Fruit fly (Drosophila melanogaster): ENCODE measurements around the gene ftz-f1.

ftz-f1 gene

DNA sequence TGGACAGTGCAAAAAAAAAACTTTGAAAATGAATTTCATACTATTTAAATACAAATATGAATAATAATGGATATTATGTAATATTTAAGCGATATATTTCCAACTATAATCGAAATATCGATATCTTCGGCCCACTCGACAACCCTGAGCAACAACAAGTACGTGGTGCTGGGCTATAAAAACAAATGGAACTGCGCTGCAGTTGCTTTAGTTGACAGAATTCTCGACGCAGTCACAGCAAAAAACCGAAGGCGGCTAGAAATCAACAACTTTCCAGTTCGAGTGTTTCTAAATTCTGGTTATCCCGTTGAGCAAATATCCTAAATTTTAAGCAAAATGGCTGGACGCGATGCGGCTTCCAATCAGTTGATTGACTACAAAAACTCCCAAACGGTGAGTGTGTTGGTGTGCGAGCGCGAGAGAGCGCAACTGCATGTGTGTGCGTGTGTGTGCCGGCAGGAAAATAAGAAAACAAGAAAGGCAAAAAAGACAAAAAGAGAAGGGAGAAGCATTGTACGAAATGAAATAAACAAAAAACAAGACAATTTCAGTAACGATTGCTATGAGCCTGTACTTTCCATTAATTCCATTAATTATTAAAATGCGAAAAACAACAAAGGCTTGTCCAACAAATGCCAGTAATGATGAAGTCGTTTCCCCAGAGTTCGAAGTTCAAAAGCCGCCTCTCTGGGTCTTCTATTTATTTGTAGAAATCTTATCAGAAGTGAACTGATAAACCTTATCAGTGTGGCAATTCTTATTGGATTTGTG is 21.5 kb upstream of the ftz-f1 start, which contains the start of gene Cat (continued):
- TF ChIP-seq Sox14 (GFP tag; optimal IDR thresholded peaks at IDR 0.05) (peak; percentile 91), ss (GFP tag; optimal IDR thresholded peaks at IDR 0.05) (peak; percentile 100), eg (GFP tag; IDR thresholded peaks at IDR 0.05) (peak; percentile 100), dsx (GFP tag; optimal IDR thresholded peaks at IDR 0.05; ENCODE audit: poor library complexity, severe bottlenecking) (peak; percentile 99), Blimp-1 (GFP tag; optimal IDR thresholded peaks at IDR 0.05) (peak; percentile 92), net (GFP tag; optimal IDR thresholded peaks at IDR 0.05) (peak; percentile 100), CG6276 (GFP tag; optimal IDR thresholded peaks at IDR 0.05) (peak; percentile 100), CG6854 (GFP tag; optimal IDR thresholded peaks at IDR 0.05) (peak; percentile 100), CG11294 (GFP tag; IDR thresholded peaks at IDR 0.05) (peak; percentile 88; the same call in 1 of the 2 replicates), CG10631 (GFP tag; optimal IDR thresholded peaks at IDR 0.05) (peak; percentile 74), Eip78C (GFP tag) (peak; percentile 98), achi (GFP tag; optimal IDR thresholded peaks at IDR 0.05) (peak; percentile 95), svp (GFP tag) (peak; percentile 93), topi (GFP tag; optimal IDR thresholded peaks at IDR 0.05) (peak; percentile 89), CG16779 (tag; optimal IDR thresholded peaks at IDR 0.05) (peak; percentile 100), Sox15 (GFP tag; optimal IDR thresholded peaks at IDR 0.05) (no peak), Sox102F (GFP tag; optimal IDR thresholded peaks at IDR 0.05) (peak; percentile 96), CG3032 (tag; optimal IDR thresholded peaks at IDR 0.05) (peak; percentile 99), fkh (GFP tag; optimal IDR thresholded peaks at IDR 0.05) (peak; percentile 60), Hr38 (GFP tag; optimal IDR thresholded peaks at IDR 0.05) (peak; percentile 80), Smox (GFP tag; optimal IDR thresholded peaks at IDR 0.05) (peak; percentile 68), CG8632 (GFP tag; optimal IDR thresholded peaks at IDR 0.05) (peak; percentile 98), CG4318 (GFP tag; optimal IDR thresholded peaks at IDR 0.05) (no peak), vri (GFP tag; optimal IDR thresholded peaks at IDR 0.05) (peak; percentile 99), CG7368 (GFP tag; optimal IDR thresholded peaks at IDR 0.05) (peak; percentile 98), dac (GFP tag; optimal IDR thresholded peaks at IDR 0.05) (peak; percentile 95), cyc (GFP tag; optimal IDR thresholded peaks at IDR 0.05) (peak; percentile 67), Eip75B (GFP tag; optimal IDR thresholded peaks at IDR 0.05) (peak; percentile 97), CG1621 (tag; optimal IDR thresholded peaks at IDR 0.05) (peak; percentile 99), CG6163 (GFP tag; IDR thresholded peaks at IDR 0.05) (peak; percentile 100), CG31627 (GFP tag; optimal IDR thresholded peaks at IDR 0.05) (peak; percentile 22), OdsH (GFP tag; optimal IDR thresholded peaks at IDR 0.05) (peak; percentile 90), CG6808 (GFP tag; optimal IDR thresholded peaks at IDR 0.05) (peak; percentile 99)

dm6 chr3L:18822049-18822448 is 20.9 kb upstream of the ftz-f1 start:
- TF ChIP-seq Sox14 (GFP tag; optimal IDR thresholded peaks at IDR 0.05) (no peak), spab (GFP tag; optimal IDR thresholded peaks at IDR 0.05) (no peak), CG1621 (tag; optimal IDR thresholded peaks at IDR 0.05) (no peak), CG6808 (GFP tag; optimal IDR thresholded peaks at IDR 0.05) (no peak), CG9139 (GFP tag; optimal IDR thresholded peaks at IDR 0.05) (no peak), CG8119 (GFP tag; IDR thresholded peaks at IDR 0.05) (no peak), CG3032 (tag; optimal IDR thresholded peaks at IDR 0.05) (no peak), Hr4 (GFP tag; optimal IDR thresholded peaks at IDR 0.05) (no peak), CG4318 (GFP tag; optimal IDR thresholded peaks at IDR 0.05) (no peak), CG11294 (GFP tag; IDR thresholded peaks at IDR 0.05) (no peak), salr (GFP tag; optimal IDR thresholded peaks at IDR 0.05) (no peak), achi (GFP tag; optimal IDR thresholded peaks at IDR 0.05) (no peak)

Measured in whole organism, prepupa.